Fruit fly (Drosophila melanogaster): ENCODE results near the gene Grx3.

The Grx3 gene

dm6 chr2L:13373435-13374242 lies 7.4 kb downstream of the Grx3 start, which contains the start of the genes Bdp1 and CG6565 (continued):
- TF ChIP-seq cg (GFP tag; optimal IDR thresholded peaks at IDR 0.05): no peak
- TF ChIP-seq Eip74EF (GFP tag; optimal IDR thresholded peaks at IDR 0.05): peak in 1 of 2 experiments; percentile 88
- TF ChIP-seq Gsc (GFP tag; IDR thresholded peaks at IDR 0.05): peak; percentile 95
- peak; percentile 99 for TF ChIP-seq CG4282 (GFP tag; optimal IDR thresholded peaks at IDR 0.05)
- TF ChIP-seq prd (optimal IDR thresholded peaks at IDR 0.05): no peak
- TF ChIP-seq prd (GFP tag; IDR thresholded peaks at IDR 0.05): peak; percentile 98
- no peak for TF ChIP-seq Jarid2 (GFP tag; optimal IDR thresholded peaks at IDR 0.05)
- peak; percentile 98 for TF ChIP-seq cato (GFP tag; optimal IDR thresholded peaks at IDR 0.05; ENCODE audit: borderline replicate concordance)
- peak; percentile 97 for TF ChIP-seq lab (GFP tag; optimal IDR thresholded peaks at IDR 0.05)
- TF ChIP-seq mirr (GFP tag; optimal IDR thresholded peaks at IDR 0.05): peak; percentile 70
- TF ChIP-seq grn (GFP tag; optimal IDR thresholded peaks at IDR 0.05): no peak
- TF ChIP-seq bbx (GFP tag; IDR thresholded peaks at IDR 0.05; ENCODE audit: partially characterized antibody): no peak; the same call in 1 of the 2 replicates
- TF ChIP-seq H2.0 (GFP tag; IDR thresholded peaks at IDR 0.05): peak; percentile 93
- peak; percentile 99 for TF ChIP-seq Xbp1 (GFP tag; optimal IDR thresholded peaks at IDR 0.05)
- peak; percentile 94 for TF ChIP-seq Fer3 (tag; optimal IDR thresholded peaks at IDR 0.05)
- TF ChIP-seq Dll (GFP tag; IDR thresholded peaks at IDR 0.05; ENCODE audit: partially characterized antibody): 0 out of 4 replicates have a peak, but pooled peaks have one; percentile 29
- peak; percentile 86 for TF ChIP-seq C15 (GFP tag; IDR thresholded peaks at IDR 0.05)
- peak; percentile 95 for TF ChIP-seq croc (GFP tag; conservative IDR thresholded peaks at IDR 0.05)
- TF ChIP-seq pros (GFP tag; optimal IDR thresholded peaks at IDR 0.05): peak; percentile 45
- TF ChIP-seq Blimp-1 (GFP tag; optimal IDR thresholded peaks at IDR 0.05): peak; percentile 92
- peak; percentile 94 for TF ChIP-seq CG3407 (GFP tag; optimal IDR thresholded peaks at IDR 0.05)
- TF ChIP-seq CG11456 (GFP tag; IDR thresholded peaks at IDR 0.05): peak; percentile 93
- TF ChIP-seq sima (GFP tag; optimal IDR thresholded peaks at IDR 0.05): peak; percentile 91
- peak; percentile 93 for TF ChIP-seq Rx (GFP tag; IDR thresholded peaks at IDR 0.05)
- TF ChIP-seq ind (GFP tag; optimal IDR thresholded peaks at IDR 0.05): peak; percentile 98
- TF ChIP-seq org-1 (GFP tag; optimal IDR thresholded peaks at IDR 0.05): peak; percentile 96
- peak; percentile 95 for TF ChIP-seq CG34376 (GFP tag; optimal IDR thresholded peaks at IDR 0.05)
- peak; percentile 88 for TF ChIP-seq CG32767 (GFP tag; IDR thresholded peaks at IDR 0.05)
- TF ChIP-seq Adf1 (GFP tag; IDR thresholded peaks at IDR 0.05): peak; percentile 82
- TF ChIP-seq CG6175 (GFP tag; IDR thresholded peaks at IDR 0.05): peak; percentile 91
- TF ChIP-seq CrebB (tag; optimal IDR thresholded peaks at IDR 0.05): peak; percentile 88
- peak; percentile 96 for TF ChIP-seq Xrp1 (GFP tag; IDR thresholded peaks at IDR 0.05)
- TF ChIP-seq D19A (tag; optimal IDR thresholded peaks at IDR 0.05): peak; percentile 86
- peak; percentile 91 for TF ChIP-seq CG6254 (GFP tag; optimal IDR thresholded peaks at IDR 0.05)
- TF ChIP-seq ERR (GFP tag; optimal IDR thresholded peaks at IDR 0.05): peak; percentile 95
- peak; percentile 97 for TF ChIP-seq Aef1 (GFP tag; IDR thresholded peaks at IDR 0.05)
- peak; percentile 98 for TF ChIP-seq CG12942 (GFP tag; optimal IDR thresholded peaks at IDR 0.05)
- peak; percentile 91 for TF ChIP-seq CG11247 (GFP tag; IDR thresholded peaks at IDR 0.05)
- TF ChIP-seq dysf (GFP tag; IDR thresholded peaks at IDR 0.05): peak; percentile 97
- TF ChIP-seq CG9609 (GFP tag; optimal IDR thresholded peaks at IDR 0.05): peak; percentile 99
- peak; percentile 87 for TF ChIP-seq MBD-R2 (GFP tag; IDR thresholded peaks at IDR 0.05)
- peak; percentile 99 for TF ChIP-seq CG2120 (GFP tag; optimal IDR thresholded peaks at IDR 0.05)
- TF ChIP-seq Rfx (GFP tag; IDR thresholded peaks at IDR 0.05): peak; percentile 96
- TF ChIP-seq Hr78 (GFP tag; optimal IDR thresholded peaks at IDR 0.05): no peak
- TF ChIP-seq NC2α (GFP tag; optimal IDR thresholded peaks at IDR 0.05): peak; percentile 95
- TF ChIP-seq amos (GFP tag; IDR thresholded peaks at IDR 0.05; ENCODE audit: partially characterized antibody): 0 out of 2 replicates have a peak, but pooled peaks have one; percentile 10
- peak; percentile 94 for TF ChIP-seq twi (tag; optimal IDR thresholded peaks at IDR 0.05)
- peak; percentile 93 for TF ChIP-seq psq (GFP tag; optimal IDR thresholded peaks at IDR 0.05)
- peak; percentile 87 for TF ChIP-seq ap (GFP tag; IDR thresholded peaks at IDR 0.05)
